Fruit fly (Drosophila melanogaster) whole organism, embryonic: Measurements from ENCODE around the gene CG9338.
A peak's percentile ranks its signal among the peaks of the same experiment; 100 is the strongest.

Experiments
- Asciz ChIP-seq: fragments of 200-800 bp; sonication (Bioruptor generic); optimal IDR thresholded peaks from 2 replicates; lab custom pipeline; 2017; ENCODE audit warnings: missing biosample characterization, mild to moderate bottlenecking, missing genetic modification characterization, missing genetic modification reagents
- Awh ChIP-seq: fragments of 200-800 bp; sonication (Bioruptor generic); IDR thresholded peaks from 2 replicates; pipeline ENCODE4, ENCODE4 v1.3.6; 2022; ENCODE audit warnings: missing biosample characterization, missing genetic modification characterization
- B-H1 ChIP-seq: fragments of 200-800 bp; sonication (Bioruptor generic); IDR thresholded peaks from 3 replicates; pipeline ENCODE4 v1.3.6; 2022; ENCODE audit warnings: missing biosample characterization, missing genetic modification characterization
- BtbVII ChIP-seq: fragments of 200-800 bp; sonication (Bioruptor generic); optimal IDR thresholded peaks from 3 replicates; lab custom pipeline; 2017; ENCODE audit warnings: missing biosample characterization, mild to moderate bottlenecking, missing genetic modification characterization
- Bteb2 ChIP-seq: fragments of 200-800 bp; sonication (Bioruptor generic); optimal IDR thresholded peaks from 2 replicates; lab custom pipeline; 2016; ENCODE audit warnings: missing biosample characterization, missing genetic modification characterization
- CG10462 ChIP-seq: fragments of 200-800 bp; sonication (Bioruptor generic); optimal IDR thresholded peaks from 2 replicates; lab custom pipeline; 2016; ENCODE audit warnings: missing biosample characterization, missing genetic modification characterization
- CG10543 ChIP-seq: fragments of 200-800 bp; sonication (Bioruptor generic); optimal IDR thresholded peaks from 3 replicates; lab custom pipeline; 2017; ENCODE audit warnings: missing biosample characterization, mild to moderate bottlenecking, missing genetic modification characterization, moderate library complexity
- CG11085 ChIP-seq: fragments of 200-800 bp; sonication (Bioruptor generic); IDR thresholded peaks from 2 replicates; pipeline ENCODE4 v1.3.6; 2022; ENCODE audit warnings: missing biosample characterization, missing genetic modification characterization
- CG14710 ChIP-seq: fragments of 200-800 bp; sonication (Bioruptor generic); optimal IDR thresholded peaks from 3 replicates; lab custom pipeline; 2019; ENCODE audit warnings: missing biosample characterization, mild to moderate bottlenecking, missing genetic modification characterization, moderate library complexity
- CG17328 ChIP-seq: fragments of 200-800 bp; sonication (Bioruptor generic); IDR thresholded peaks from 2 replicates; pipeline ENCODE4 v1.3.6; 2022; ENCODE audit warnings: missing biosample characterization, missing genetic modification characterization
- CG2116 ChIP-seq: fragments of 200-800 bp; sonication (Bioruptor generic); optimal IDR thresholded peaks from 3 replicates; lab custom pipeline; 2018; ENCODE audit warnings: missing biosample characterization, mild to moderate bottlenecking, missing genetic modification characterization
- CG2129 ChIP-seq: fragments of 200-800 bp; sonication (Bioruptor generic); IDR thresholded peaks from 2 replicates; pipeline ENCODE4 v1.3.6; 2022; ENCODE audit warnings: missing biosample characterization, missing genetic modification characterization; ENCODE audit not compliant: partially characterized antibody
- CG2199 ChIP-seq: fragments of 200-800 bp; sonication (Bioruptor generic); IDR thresholded peaks from 3 replicates; pipeline ENCODE4 v1.3.6; 2022; ENCODE audit warnings: missing biosample characterization, missing genetic modification characterization
- CG2712 ChIP-seq: fragments of 200-800 bp; optimal IDR thresholded peaks from 3 replicates; lab custom pipeline; 2019; ENCODE audit warnings: missing biosample characterization, mild to moderate bottlenecking, missing genetic modification characterization, moderate library complexity
- CG31224 ChIP-seq: fragments of 200-800 bp; sonication (Bioruptor generic); IDR thresholded peaks from 2 replicates; pipeline ENCODE4 v1.3.6; 2022; ENCODE audit warnings: missing biosample characterization, missing genetic modification characterization
- CG31365 ChIP-seq: fragments of 200-800 bp; sonication (Bioruptor generic); optimal IDR thresholded peaks from 2 replicates; lab custom pipeline; 2018; ENCODE audit warnings: missing biosample characterization, mild to moderate bottlenecking, missing genetic modification characterization
- CG3163 ChIP-seq: fragments of 200-800 bp; sonication (Bioruptor generic); optimal IDR thresholded peaks from 3 replicates; lab custom pipeline; 2016; ENCODE audit warnings: missing biosample characterization, missing genetic modification characterization
- CG32532 ChIP-seq: fragments of 200-800 bp; sonication (Bioruptor generic); IDR thresholded peaks from 2 replicates; pipeline ENCODE4 v1.3.6; 2022; ENCODE audit warnings: missing biosample characterization, missing genetic modification characterization
- CG32767 ChIP-seq: fragments of 200-800 bp; sonication (Bioruptor generic); IDR thresholded peaks from 2 replicates; pipeline ENCODE4 v1.3.6; 2022; ENCODE audit warnings: missing biosample characterization, missing genetic modification characterization
- CG34376 ChIP-seq: fragments of 200-800 bp; sonication (Bioruptor generic); optimal IDR thresholded peaks from 2 replicates; lab custom pipeline; 2018; ENCODE audit warnings: missing biosample characterization, mild to moderate bottlenecking, missing genetic modification characterization
- CG34422 ChIP-seq: fragments of 200-800 bp; sonication (Bioruptor generic); IDR thresholded peaks from 3 replicates; pipeline ENCODE4 v1.3.6; 2022; ENCODE audit warnings: missing biosample characterization, missing genetic modification characterization
- CG3838 ChIP-seq: fragments of 200-800 bp; sonication (Bioruptor generic); optimal IDR thresholded peaks from 3 replicates; lab custom pipeline; 2016; ENCODE audit warnings: missing biosample characterization, missing genetic modification characterization
- CG5180 ChIP-seq: fragments of 200-800 bp; sonication (Bioruptor generic); optimal IDR thresholded peaks from 3 replicates; lab custom pipeline; 2017; ENCODE audit warnings: missing biosample characterization, missing genetic modification characterization, mild to moderate bottlenecking, moderate library complexity, missing genetic modification reagents
- CG9727 ChIP-seq: fragments of 200-800 bp; sonication (Bioruptor generic); optimal IDR thresholded peaks from 3 replicates; lab custom pipeline; 2017; ENCODE audit warnings: missing biosample characterization, mild to moderate bottlenecking, missing genetic modification characterization
- CG9932 ChIP-seq: fragments of 200-800 bp; sonication (Bioruptor generic); IDR thresholded peaks from 2 replicates; pipeline ENCODE4 v1.3.6; 2022; ENCODE audit warnings: missing biosample characterization, missing genetic modification characterization
- E2f2 ChIP-seq: fragments of 200-800 bp; sonication (Bioruptor generic); IDR thresholded peaks from 2 replicates; pipeline ENCODE4 v1.3.6; 2022; ENCODE audit warnings: missing biosample characterization, missing genetic modification characterization
- H15 ChIP-seq: fragments of 200-800 bp; sonication (Bioruptor generic); IDR thresholded peaks from 3 replicates; pipeline ENCODE4 v1.3.6; 2022; ENCODE audit warnings: missing biosample characterization, missing genetic modification characterization
- Hr39 ChIP-seq: fragments of >200 bp; optimal IDR thresholded peaks from 2 replicates; lab custom pipeline; 2017
- NK7.1 ChIP-seq: fragments of 200-800 bp; sonication (Bioruptor generic); optimal IDR thresholded peaks from 3 replicates; lab custom pipeline; 2016; ENCODE audit warnings: missing biosample characterization, missing genetic modification characterization
- Ravus ChIP-seq: fragments of 200-800 bp; sonication (Bioruptor generic); IDR thresholded peaks from 2 replicates; pipeline ENCODE4 v1.3.6; 2022; ENCODE audit warnings: missing biosample characterization, missing genetic modification characterization
- bab2 ChIP-seq: fragments of 200-800 bp; sonication (Bioruptor generic); optimal IDR thresholded peaks from 2 replicates; lab custom pipeline; 2016; ENCODE audit warnings: missing biosample characterization, missing genetic modification characterization
- bcd ChIP-seq: fragments of 200-800 bp; sonication (Bioruptor generic); optimal IDR thresholded peaks from 2 replicates; lab custom pipeline; 2017; ENCODE audit warnings: missing biosample characterization, mild to moderate bottlenecking, missing genetic modification characterization
- bowl ChIP-seq: fragments of 200-800 bp; sonication (Bioruptor generic); IDR thresholded peaks from 2 replicates; pipeline ENCODE4 v1.3.6; 2022; ENCODE audit warnings: missing biosample characterization, missing genetic modification characterization
- chinmo ChIP-seq: fragments of 200-800 bp; sonication (Bioruptor generic); IDR thresholded peaks from 4 replicates; pipeline ENCODE4 v1.3.6; 2022; ENCODE audit warnings: missing biosample characterization, missing genetic modification characterization; ENCODE audit not compliant: partially characterized antibody
- chm ChIP-seq: fragments of 200-800 bp; sonication (Bioruptor generic); IDR thresholded peaks from 2 replicates; pipeline ENCODE4 v1.3.6; 2022; ENCODE audit warnings: missing biosample characterization, missing genetic modification characterization
- crc ChIP-seq: fragments of 200-800 bp; sonication (Bioruptor generic); optimal IDR thresholded peaks from 2 replicates; lab custom pipeline; 2016; ENCODE audit warnings: missing biosample characterization, missing genetic modification characterization
- cwo ChIP-seq: fragments of 200-800 bp; sonication (Bioruptor generic); optimal IDR thresholded peaks from 3 replicates; lab custom pipeline; 2017; ENCODE audit warnings: missing biosample characterization, missing genetic modification characterization, mild to moderate bottlenecking, moderate library complexity, missing genetic modification reagents
- dmrt99B ChIP-seq: fragments of 200-800 bp; sonication (Bioruptor generic); optimal IDR thresholded peaks from 2 replicates; lab custom pipeline; 2018; ENCODE audit warnings: missing biosample characterization, mild to moderate bottlenecking, missing genetic modification characterization, moderate library complexity
- gem ChIP-seq: fragments of 200-800 bp; sonication (Bioruptor generic); optimal IDR thresholded peaks from 2 replicates; lab custom pipeline; 2019; ENCODE audit warnings: missing biosample characterization, mild to moderate bottlenecking, missing genetic modification characterization, moderate library complexity
- gfzf ChIP-seq: fragments of 200-800 bp; sonication (Bioruptor generic); optimal IDR thresholded peaks from 2 replicates; lab custom pipeline; 2016; ENCODE audit warnings: missing biosample characterization, mild to moderate bottlenecking, missing genetic modification characterization, moderate library complexity
- hbn ChIP-seq: fragments of 200-800 bp; sonication (Bioruptor generic); IDR thresholded peaks from 2 replicates; pipeline ENCODE4 v1.3.6; 2022; ENCODE audit warnings: missing biosample characterization, missing genetic modification characterization; ENCODE audit not compliant: partially characterized antibody
- otp ChIP-seq: fragments of 200-800 bp; sonication (Bioruptor generic); IDR thresholded peaks from 3 replicates; pipeline ENCODE4, ENCODE4 v1.3.6; 2022; ENCODE audit warnings: missing biosample characterization, missing genetic modification characterization
- peb ChIP-seq: fragments of 200-800 bp; sonication (Bioruptor generic); IDR thresholded peaks from 2 replicates; pipeline ENCODE4 v1.3.6; 2022; ENCODE audit warnings: missing biosample characterization, missing genetic modification characterization
- prd ChIP-seq, 3 experiments: fragments of >200 bp in 2 of 3; fragments of 200-800 bp in 1 of 3; sonication (Bioruptor generic) in 1 of 3; optimal IDR thresholded peaks in 2 of 3; IDR thresholded peaks in 1 of 3; 2 replicates in 2 of 3; 3 replicates in 1 of 3; pipeline versions ENCODE4 v1.3.6 to Lab custom; 2017 to 2022; ENCODE audit warnings: missing biosample characterization in 1 of 3, missing genetic modification characterization in 1 of 3
- sna ChIP-seq: fragments of 200-800 bp; sonication (Bioruptor generic); IDR thresholded peaks from 2 replicates; pipeline ENCODE4 v1.3.6; 2022; ENCODE audit warnings: missing biosample characterization, missing genetic modification characterization; ENCODE audit not compliant: partially characterized antibody
- so ChIP-seq: fragments of 200-800 bp; sonication (Bioruptor generic); IDR thresholded peaks from 3 replicates; pipeline ENCODE4 v1.3.6; 2022; ENCODE audit warnings: missing biosample characterization, missing genetic modification characterization
- stc ChIP-seq: fragments of 200-800 bp; sonication (Bioruptor generic); IDR thresholded peaks from 2 replicates; pipeline ENCODE4 v1.3.6; 2022; ENCODE audit warnings: missing biosample characterization, missing genetic modification characterization
- tio ChIP-seq: fragments of 200-800 bp; sonication (Bioruptor generic); optimal IDR thresholded peaks from 2 replicates; lab custom pipeline; 2017; ENCODE audit warnings: missing biosample characterization, missing genetic modification characterization, inconsistent platforms
- tup ChIP-seq: fragments of 200-800 bp; sonication (Bioruptor generic); optimal IDR thresholded peaks from 2 replicates; lab custom pipeline; 2016; ENCODE audit warnings: missing biosample characterization, mild to moderate bottlenecking, missing genetic modification characterization, moderate library complexity

The CG9338 gene

dm6 chr2L:20889857-20890606 lies 25.0 kb downstream of the CG9338 start (continued):
- TF ChIP-seq gfzf (GFP tag; lab: Kevin White, UChicago) (no peak), CG5180 (GFP tag; lab: Kevin White, UChicago) (no peak), stc (GFP tag; lab: Robert Waterston, UW) (no peak; the same call in 1 of the 2 replicates), peb (no peak), so (GFP tag; lab: Robert Waterston, UW) (no peak), sna (peak; percentile 69; the same call in 1 of the 2 replicates), otp (no peak), bcd (GFP tag; lab: Kevin White, UChicago) (peak; percentile 43), CG3838 (no peak), E2f2 (no peak; the same call in 1 of the 2 replicates), CG3163 (GFP tag; lab: Kevin White, UChicago) (peak; percentile 20), bab2 (peak; percentile 15), CG10543 (no peak), dmrt99B (peak; percentile 65), tio (GFP tag; lab: Kevin White, UChicago) (peak; percentile 41), chinmo (GFP tag; lab: Robert Waterston, UW) (peak; percentile 93), chm (0 out of 2 replicates have a peak, but pooled peaks have one; percentile 60), CG14710 (peak; percentile 36), Ravus (GFP tag; lab: Robert Waterston, UW) (peak; percentile 39; the same call in 1 of the 2 replicates), CG31224 (GFP tag; lab: Robert Waterston, UW) (0 out of 2 replicates have a peak, but pooled peaks have one; percentile 11), Asciz (GFP tag; lab: Kevin White, UChicago) (peak; percentile 65), H15 (GFP tag; lab: Robert Waterston, UW) (0 out of 3 replicates have a peak, but pooled peaks have one; percentile 35), CG34376 (GFP tag; lab: Kevin White, UChicago) (peak; percentile 62), CG11085 (GFP tag; lab: Robert Waterston, UW) (no peak), CG9727 (GFP tag; lab: Kevin White, UChicago) (peak; percentile 40), Bteb2 (GFP tag; lab: Kevin White, UChicago) (no peak), CG32767 (GFP tag; lab: Robert Waterston, UW) (no peak), prd (optimal IDR thresholded peaks at IDR 0.05; lab: Kevin White, UChicago) (no peak), prd (GFP tag; IDR thresholded peaks at IDR 0.05; lab: Robert Waterston, UW) (peak; percentile 26; the same call in 1 of the 3 replicates), CG31365 (tag; lab: Kevin White, UChicago) (peak; percentile 3), CG32532 (GFP tag; lab: Robert Waterston, UW) (no peak; the same call in 1 of the 2 replicates), hbn (GFP tag; lab: Robert Waterston, UW) (no peak), CG9932 (GFP tag; lab: Robert Waterston, UW) (no peak), CG2199 (no peak), B-H1 (peak; percentile 29; the same call in 1 of the 3 replicates), CG34422 (GFP tag; lab: Robert Waterston, UW) (0 out of 3 replicates have a peak, but pooled peaks have one; percentile 10), CG2116 (GFP tag; lab: Kevin White, UChicago) (no peak), CG10462 (no peak), Awh (GFP tag; lab: Robert Waterston, UW) (peak; percentile 25), bowl (GFP tag; lab: Robert Waterston, UW) (no peak), Hr39 (lab: Kevin White, UChicago) (no peak), crc (GFP tag; lab: Kevin White, UChicago) (no peak), CG2712 (tag; lab: Kevin White, UChicago) (peak; percentile 19), BtbVII (GFP tag; lab: Kevin White, UChicago) (peak; percentile 23), tup (GFP tag; lab: Kevin White, UChicago) (no peak), cwo (GFP tag; lab: Kevin White, UChicago) (peak; percentile 42), CG17328 (peak; percentile 35; the same call in 1 of the 2 replicates), NK7.1 (GFP tag; lab: Kevin White, UChicago) (no peak), CG2129 (GFP tag; lab: Robert Waterston, UW) (no peak), gem (tag; lab: Kevin White, UChicago) (peak; percentile 61)
